1 fruit fly cellular context compared by ENCODE assay signal in the genomic region with DNA sequence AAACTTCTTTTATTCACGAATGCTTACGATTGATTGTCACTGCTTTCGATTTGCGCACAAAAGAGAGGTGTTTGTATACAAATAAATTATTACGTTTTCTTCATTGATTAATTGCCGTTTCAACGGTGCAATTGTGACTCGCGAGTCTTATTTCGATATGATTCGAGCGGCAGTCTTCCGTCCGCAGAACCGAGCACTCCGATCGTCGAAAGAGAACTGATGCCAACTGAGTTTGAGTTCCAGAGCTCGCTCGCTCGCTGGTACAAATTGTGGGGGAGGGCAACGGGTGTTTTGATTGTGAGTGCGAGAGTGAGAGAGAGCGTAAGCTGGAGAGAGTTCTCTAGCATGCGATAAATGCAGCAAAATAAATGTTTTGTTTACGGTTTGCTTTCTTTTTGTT.
TF ChIP-seq lines count a peak whose summit lies in the region.

No protein-coding gene starts in this region.

TF ChIP-seq in whole organism, embryonic, 481 proteins besides CTCF, POLR2A, EP300 and RAD21 (continued from another document):
- TF ChIP-seq jumu (GFP tag; optimal IDR thresholded peaks at IDR 0.05; lab: Kevin White, UChicago): no peak
- no peak for TF ChIP-seq CG15514 (GFP tag; optimal IDR thresholded peaks at IDR 0.05; lab: Kevin White, UChicago)
- TF ChIP-seq CG4328 (GFP tag; optimal IDR thresholded peaks at IDR 0.05; lab: Kevin White, UChicago): no peak
- no peak for TF ChIP-seq lola (GFP tag; optimal IDR thresholded peaks at IDR 0.05; lab: Kevin White, UChicago)
- TF ChIP-seq CG7786 (GFP tag; optimal IDR thresholded peaks at IDR 0.05; lab: Kevin White, UChicago): no peak
- no peak for TF ChIP-seq trem (tag; optimal IDR thresholded peaks at IDR 0.05; lab: Kevin White, UChicago)
- TF ChIP-seq CG8765 (GFP tag; IDR thresholded peaks at IDR 0.05; lab: Robert Waterston, UW): no peak
- no peak for TF ChIP-seq CG4404 (GFP tag; IDR thresholded peaks at IDR 0.05; lab: Robert Waterston, UW)
- TF ChIP-seq dmrt11E (tag; optimal IDR thresholded peaks at IDR 0.05; lab: Kevin White, UChicago): no peak
- TF ChIP-seq HmgD (GFP tag; optimal IDR thresholded peaks at IDR 0.05; lab: Kevin White, UChicago): no peak
- peak; percentile 15 for TF ChIP-seq lilli (GFP tag; optimal IDR thresholded peaks at IDR 0.05; lab: Kevin White, UChicago)
- peak; percentile 48 for TF ChIP-seq CG15601 (tag; optimal IDR thresholded peaks at IDR 0.05; lab: Kevin White, UChicago)
- TF ChIP-seq Rfx (GFP tag; IDR thresholded peaks at IDR 0.05; lab: Robert Waterston, UW): peak; percentile 31; the same call in 1 of the 2 replicates
- TF ChIP-seq Side (GFP tag; optimal IDR thresholded peaks at IDR 0.05; lab: Kevin White, UChicago): peak; percentile 34
- 0 out of 4 replicates have a peak, but pooled peaks have one; percentile 25 for TF ChIP-seq Dll (GFP tag; IDR thresholded peaks at IDR 0.05; lab: Robert Waterston, UW; ENCODE audit: partially characterized antibody)
- peak; percentile 18 for TF ChIP-seq D19A (tag; optimal IDR thresholded peaks at IDR 0.05; lab: Kevin White, UChicago)
- TF ChIP-seq dan (GFP tag; IDR thresholded peaks at IDR 0.05; lab: Robert Waterston, UW): no peak
- no peak for TF ChIP-seq E2f2 (GFP tag; IDR thresholded peaks at IDR 0.05; lab: Robert Waterston, UW)
- peak in 1 of 2 experiments; percentile 26 for TF ChIP-seq Eip74EF (GFP tag; optimal IDR thresholded peaks at IDR 0.05; lab: Kevin White, UChicago)
- TF ChIP-seq zf30C (GFP tag; optimal IDR thresholded peaks at IDR 0.05; lab: Kevin White, UChicago): no peak
- no peak for TF ChIP-seq so (GFP tag; IDR thresholded peaks at IDR 0.05; lab: Robert Waterston, UW)
- peak; percentile 36 for TF ChIP-seq caup (GFP tag; optimal IDR thresholded peaks at IDR 0.05; lab: Kevin White, UChicago; ENCODE audit: severe bottlenecking)
- TF ChIP-seq kay (GFP tag; optimal IDR thresholded peaks at IDR 0.05; lab: Kevin White, UChicago): no peak
- TF ChIP-seq Optix (GFP tag; IDR thresholded peaks at IDR 0.05; lab: Robert Waterston, UW): peak; percentile 38; the same call in 1 of the 3 replicates
- peak; percentile 39; the same call in 1 of the 2 replicates for TF ChIP-seq stc (GFP tag; IDR thresholded peaks at IDR 0.05; lab: Robert Waterston, UW)
- peak; percentile 40 for TF ChIP-seq hbn (GFP tag; IDR thresholded peaks at IDR 0.05; lab: Robert Waterston, UW; ENCODE audit: partially characterized antibody)
- peak; percentile 52 for TF ChIP-seq MTF-1 (GFP tag; optimal IDR thresholded peaks at IDR 0.05; lab: Kevin White, UChicago; ENCODE audit: borderline replicate concordance)
- TF ChIP-seq crol (GFP tag; IDR thresholded peaks at IDR 0.05; lab: Robert Waterston, UW): peak; percentile 92
- TF ChIP-seq Ets65A (GFP tag; lab: Kevin White, UChicago): no peak
- TF ChIP-seq sob (GFP tag; IDR thresholded peaks at IDR 0.05; lab: Robert Waterston, UW): peak; percentile 8; the same call in 1 of the 2 replicates
- no peak for TF ChIP-seq lmd (GFP tag; IDR thresholded peaks at IDR 0.05; lab: Robert Waterston, UW)
- TF ChIP-seq sens (GFP tag; lab: Kevin White, UChicago): peak; percentile 83
- no peak for TF ChIP-seq cwo (GFP tag; optimal IDR thresholded peaks at IDR 0.05; lab: Kevin White, UChicago)
